Worm (Caenorhabditis elegans) whole organism, young adult: ENCODE measurements around the gene chil-11.

ENCODE experiments used
- ama-1 ChIP-seq, 3 experiments: fragments of 150-350 bp in 1 of 3; sonication (generic microtip) in 2 of 3; optimal IDR thresholded peaks; 2 replicates each; lab custom pipeline; 2014 to 2018; ENCODE audit warnings: missing biosample characterization in 2 of 3, missing genetic modification characterization in 2 of 3, missing genetic modification reagents in 2 of 3
- nfya-1 ChIP-seq: sonication (generic microtip); optimal IDR thresholded peaks from 2 replicates; lab custom pipeline; 2017; ENCODE audit warnings: antibody characterized with exemption, missing compliant biosample characterization, missing genetic modification characterization, borderline replicate concordance; ENCODE audit not compliant: insufficient read depth
- nhr-179 ChIP-seq: sonication (generic microtip); optimal IDR thresholded peaks from 2 replicates; lab custom pipeline; 2016; ENCODE audit warnings: mild to moderate bottlenecking, missing genetic modification characterization, missing compliant biosample characterization

ce11 chrIV:5741045-5741444 is at the start of gene chil-11:
- TF ChIP-seq nhr-179, result no peak
- no peak for TF ChIP-seq nfya-1
- no peak for TF ChIP-seq ama-1 (optimal IDR thresholded peaks at IDR 0.05; lab: Kevin White, UChicago)
- no peak for TF ChIP-seq ama-1 (GFP tag; optimal IDR thresholded peaks at IDR 0.05; lab: Kevin White, UChicago)
